Fruit fly (Drosophila melanogaster) whole organism, embryonic: ENCODE results near the gene qm.

Experiments used
- Aef1 ChIP-seq: fragments of 200-800 bp; sonication (Bioruptor generic); IDR thresholded peaks from 3 replicates; pipeline ENCODE4 v1.3.6; 2022; ENCODE audit warnings: missing biosample characterization, missing genetic modification characterization
- Atf3 ChIP-seq: fragments of 200-800 bp; sonication (Bioruptor generic); optimal IDR thresholded peaks from 3 replicates; lab custom pipeline; 2016; ENCODE audit warnings: missing biosample characterization, missing genetic modification characterization
- CG1529 ChIP-seq: fragments of 200-800 bp; sonication (Bioruptor generic); optimal IDR thresholded peaks from 3 replicates; lab custom pipeline; 2018; ENCODE audit warnings: missing biosample characterization, missing genetic modification characterization
- CG15514 ChIP-seq: fragments of 200-800 bp; sonication (Bioruptor generic); optimal IDR thresholded peaks from 3 replicates; lab custom pipeline; 2017; ENCODE audit warnings: missing biosample characterization, missing genetic modification characterization, mild to moderate bottlenecking, moderate library complexity, missing genetic modification reagents
- CG18476 ChIP-seq: fragments of 200-800 bp; sonication (Bioruptor generic); optimal IDR thresholded peaks from 2 replicates; lab custom pipeline; 2016; ENCODE audit warnings: missing biosample characterization, mild to moderate bottlenecking, missing genetic modification characterization
- CG32532 ChIP-seq: fragments of 200-800 bp; sonication (Bioruptor generic); IDR thresholded peaks from 2 replicates; pipeline ENCODE4 v1.3.6; 2022; ENCODE audit warnings: missing biosample characterization, missing genetic modification characterization
- CG34224 ChIP-seq: fragments of 200-800 bp; sonication (Bioruptor generic); IDR thresholded peaks from 3 replicates; pipeline ENCODE4 v1.3.6; 2022; ENCODE audit warnings: missing biosample characterization, missing genetic modification characterization; ENCODE audit not compliant: partially characterized antibody
- CG3847 ChIP-seq: fragments of 200-800 bp; sonication (Bioruptor generic); IDR thresholded peaks from 2 replicates; pipeline ENCODE4 v1.3.6; 2022; ENCODE audit warnings: missing biosample characterization, missing genetic modification characterization
- CG4820 ChIP-seq: fragments of 200-800 bp; sonication (Bioruptor generic); optimal IDR thresholded peaks from 3 replicates; lab custom pipeline; 2016; ENCODE audit warnings: missing biosample characterization, missing genetic modification characterization
- CG6254 ChIP-seq: fragments of 200-800 bp; sonication (Bioruptor generic); optimal IDR thresholded peaks from 3 replicates; lab custom pipeline; 2017; ENCODE audit warnings: mild to moderate bottlenecking, missing biosample characterization, missing genetic modification reagents, missing genetic modification characterization
- CG6791 ChIP-seq: fragments of 200-800 bp; sonication (Bioruptor generic); IDR thresholded peaks from 3 replicates; pipeline ENCODE4 v1.3.6; 2022; ENCODE audit warnings: missing biosample characterization, missing genetic modification characterization; ENCODE audit not compliant: partially characterized antibody
- CG7271 ChIP-seq: fragments of 200-800 bp; sonication (Bioruptor generic); optimal IDR thresholded peaks from 2 replicates; lab custom pipeline; 2018; ENCODE audit warnings: missing biosample characterization, mild to moderate bottlenecking, missing genetic modification characterization, moderate library complexity
- CG8765 ChIP-seq: fragments of 200-800 bp; sonication (Bioruptor generic); IDR thresholded peaks from 2 replicates; pipeline ENCODE4 v1.3.6; 2022; ENCODE audit warnings: missing biosample characterization, missing genetic modification characterization
- CkIIα-i1 ChIP-seq: fragments of 200-800 bp; sonication (Bioruptor generic); IDR thresholded peaks from 2 replicates; pipeline ENCODE4 v1.3.6; 2022; ENCODE audit warnings: missing biosample characterization, missing genetic modification characterization
- D19B ChIP-seq: fragments of 200-800 bp; sonication (Bioruptor generic); optimal IDR thresholded peaks from 2 replicates; lab custom pipeline; 2017; ENCODE audit warnings: missing biosample characterization, mild to moderate bottlenecking, missing genetic modification characterization
- Dfd ChIP-seq, 2 experiments: fragments of >200 bp; optimal IDR thresholded peaks; 2 replicates each; lab custom pipeline; 2017; ENCODE audit warnings: missing biosample characterization in 2 of 2, missing genetic modification characterization in 2 of 2
- Dip2 ChIP-seq: fragments of 200-800 bp; sonication (Bioruptor generic); IDR thresholded peaks from 2 replicates; pipeline ENCODE4 v1.3.6; 2022; ENCODE audit warnings: missing biosample characterization, missing genetic modification characterization
- Ets65A ChIP-seq: fragments of 200-800 bp; sonication (Bioruptor generic); peaks from one replicate; lab custom pipeline; 2016; ENCODE audit warnings: missing biosample characterization, missing genetic modification characterization
- H15 ChIP-seq: fragments of 200-800 bp; sonication (Bioruptor generic); IDR thresholded peaks from 3 replicates; pipeline ENCODE4 v1.3.6; 2022; ENCODE audit warnings: missing biosample characterization, missing genetic modification characterization
- H2.0 ChIP-seq: fragments of 200-800 bp; sonication (Bioruptor generic); IDR thresholded peaks from 2 replicates; pipeline ENCODE4 v1.3.6; 2022; ENCODE audit warnings: missing biosample characterization, missing genetic modification characterization
- HLHmδ ChIP-seq: fragments of 200-800 bp; sonication (Bioruptor generic); optimal IDR thresholded peaks from 2 replicates; lab custom pipeline; 2018; ENCODE audit warnings: missing biosample characterization, mild to moderate bottlenecking, missing genetic modification characterization, moderate library complexity
- Hr51 ChIP-seq, 2 experiments: fragments of 200-800 bp; sonication (Bioruptor generic); optimal IDR thresholded peaks; 2 replicates in 1 of 2; 3 replicates in 1 of 2; lab custom pipeline; 2016 to 2018; ENCODE audit warnings: missing biosample characterization in 2 of 2, missing genetic modification characterization in 2 of 2, mild to moderate bottlenecking in 1 of 2, moderate library complexity in 1 of 2
- Meics ChIP-seq: fragments of 200-800 bp; sonication (Bioruptor generic); optimal IDR thresholded peaks from 2 replicates; lab custom pipeline; 2017; ENCODE audit warnings: missing biosample characterization, mild to moderate bottlenecking, missing genetic modification characterization
- Myb ChIP-seq: fragments of 200-800 bp; sonication (Bioruptor generic); optimal IDR thresholded peaks from 2 replicates; lab custom pipeline; 2016; ENCODE audit warnings: missing biosample characterization, missing genetic modification characterization
- NC2α ChIP-seq: fragments of 200-800 bp; sonication (Bioruptor generic); optimal IDR thresholded peaks from 2 replicates; lab custom pipeline; 2016; ENCODE audit warnings: missing biosample characterization, missing genetic modification characterization
- NfI ChIP-seq: fragments of 200-800 bp; sonication (Bioruptor generic); optimal IDR thresholded peaks from 3 replicates; lab custom pipeline; 2018; ENCODE audit warnings: missing biosample characterization, mild to moderate bottlenecking, missing genetic modification characterization, moderate library complexity
- Ptx1 ChIP-seq: fragments of 200-800 bp; sonication (Bioruptor generic); IDR thresholded peaks from 2 replicates; pipeline ENCODE4 v1.3.6; 2022; ENCODE audit warnings: missing biosample characterization, missing genetic modification characterization
- Trl ChIP-seq, 3 experiments: fragments of >200 bp in 2 of 3; fragments of 200-800 bp in 1 of 3; sonication (Bioruptor generic) in 1 of 3; optimal IDR thresholded peaks; 2 replicates in 1 of 3; 3 replicates in 2 of 3; lab custom pipeline; 2016 to 2017; ENCODE audit warnings: missing biosample characterization in 1 of 3, missing genetic modification characterization in 1 of 3
- amos ChIP-seq: fragments of 200-800 bp; sonication (Bioruptor generic); IDR thresholded peaks from 2 replicates; pipeline ENCODE4 v1.3.6; 2022; ENCODE audit warnings: missing biosample characterization, missing genetic modification characterization; ENCODE audit not compliant: partially characterized antibody
- bbx ChIP-seq: fragments of 200-800 bp; sonication (Bioruptor generic); IDR thresholded peaks from 2 replicates; pipeline ENCODE4 v1.3.6; 2022; ENCODE audit warnings: missing biosample characterization, missing genetic modification characterization; ENCODE audit not compliant: partially characterized antibody
- corto ChIP-seq: fragments of 200-800 bp; sonication (Bioruptor generic); optimal IDR thresholded peaks from 2 replicates; lab custom pipeline; 2016; ENCODE audit warnings: missing biosample characterization, mild to moderate bottlenecking, missing genetic modification characterization, moderate library complexity
- crc ChIP-seq: fragments of 200-800 bp; sonication (Bioruptor generic); optimal IDR thresholded peaks from 2 replicates; lab custom pipeline; 2016; ENCODE audit warnings: missing biosample characterization, missing genetic modification characterization
- dati ChIP-seq: fragments of 200-800 bp; sonication (Bioruptor generic); IDR thresholded peaks from 2 replicates; pipeline ENCODE4 v1.3.6; 2022; ENCODE audit warnings: missing biosample characterization, missing genetic modification characterization
- dm ChIP-seq: fragments of 200-800 bp; sonication (Bioruptor generic); optimal IDR thresholded peaks from 3 replicates; lab custom pipeline; 2016; ENCODE audit warnings: missing biosample characterization, missing genetic modification characterization
- fd64A ChIP-seq: fragments of 200-800 bp; sonication (Bioruptor generic); optimal IDR thresholded peaks from 3 replicates; lab custom pipeline; 2018; ENCODE audit warnings: missing biosample characterization, mild to moderate bottlenecking, missing genetic modification characterization
- gfzf ChIP-seq: fragments of 200-800 bp; sonication (Bioruptor generic); optimal IDR thresholded peaks from 2 replicates; lab custom pipeline; 2016; ENCODE audit warnings: missing biosample characterization, mild to moderate bottlenecking, missing genetic modification characterization, moderate library complexity
- jumu ChIP-seq: fragments of 200-800 bp; sonication (Bioruptor generic); optimal IDR thresholded peaks from 3 replicates; lab custom pipeline; 2016; ENCODE audit warnings: missing biosample characterization, missing genetic modification characterization
- nom ChIP-seq: fragments of 200-800 bp; sonication (Bioruptor generic); optimal IDR thresholded peaks from 2 replicates; lab custom pipeline; 2017; ENCODE audit warnings: missing biosample characterization, missing genetic modification characterization, mild to moderate bottlenecking, moderate library complexity, missing genetic modification reagents
- pfk ChIP-seq: fragments of 200-800 bp; sonication (Bioruptor generic); optimal IDR thresholded peaks from 2 replicates; lab custom pipeline; 2018; ENCODE audit warnings: missing biosample characterization, mild to moderate bottlenecking, missing genetic modification characterization, moderate library complexity
- pho ChIP-seq: fragments of 200-800 bp; sonication (Bioruptor generic); optimal IDR thresholded peaks from 2 replicates; lab custom pipeline; 2016; ENCODE audit warnings: missing biosample characterization, missing genetic modification characterization
- row ChIP-seq: fragments of 200-800 bp; sonication (Bioruptor generic); IDR thresholded peaks from 3 replicates; pipeline ENCODE4 v1.3.6; 2022; ENCODE audit warnings: missing biosample characterization, missing genetic modification characterization
- sob ChIP-seq: fragments of 200-800 bp; sonication (Bioruptor generic); IDR thresholded peaks from 2 replicates; pipeline ENCODE4 v1.3.6; 2022; ENCODE audit warnings: missing biosample characterization, missing genetic modification characterization
- toy ChIP-seq: fragments of 200-800 bp; sonication (Bioruptor generic); IDR thresholded peaks from 2 replicates; pipeline ENCODE4 v1.3.6; 2022; ENCODE audit warnings: missing biosample characterization, missing genetic modification characterization
- vnd ChIP-seq: fragments of 200-800 bp; sonication (Bioruptor generic); IDR thresholded peaks from 3 replicates; pipeline ENCODE4 v1.3.6; 2022; ENCODE audit warnings: missing biosample characterization, missing genetic modification characterization; ENCODE audit not compliant: partially characterized antibody
- zen2 ChIP-seq: fragments of 200-800 bp; sonication (Bioruptor generic); IDR thresholded peaks from 3 replicates; pipeline ENCODE4 v1.3.6; 2022; ENCODE audit warnings: missing biosample characterization, missing genetic modification characterization; ENCODE audit not compliant: partially characterized antibody
- zf30C ChIP-seq: fragments of 200-800 bp; sonication (Bioruptor generic); optimal IDR thresholded peaks from 3 replicates; lab custom pipeline; 2018; ENCODE audit warnings: missing biosample characterization, mild to moderate bottlenecking, missing genetic modification characterization

qm gene

DNA sequence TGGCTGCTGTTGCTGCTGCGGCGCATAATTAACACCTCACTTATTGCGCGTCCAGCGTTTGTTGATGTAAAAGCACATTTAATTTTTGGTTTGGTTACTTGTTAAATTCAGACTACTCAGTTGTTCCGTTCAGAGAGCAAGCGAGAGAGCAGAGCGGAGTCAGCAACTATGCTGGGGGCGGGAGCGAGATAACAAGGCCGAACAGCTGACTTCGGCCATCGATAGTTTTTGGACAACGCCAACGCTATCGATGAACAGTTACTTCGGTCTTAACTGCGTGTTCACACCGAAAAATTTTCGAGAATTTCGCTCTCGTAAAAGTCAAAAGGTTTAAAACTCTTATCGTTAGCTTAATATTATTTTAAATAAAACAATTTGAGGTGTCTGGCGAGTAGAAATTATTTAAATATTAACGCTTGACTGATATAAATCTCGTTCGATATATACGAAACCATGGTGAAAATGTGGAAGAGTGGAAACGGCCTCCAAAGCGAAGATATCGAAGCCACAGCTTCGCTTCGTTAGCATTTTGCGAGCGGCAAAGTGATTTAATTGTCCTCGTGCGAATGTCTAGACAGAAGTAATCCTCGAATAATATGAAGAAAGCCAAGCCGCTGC is 33.4 kb downstream of the qm start, which contains the start of the genes SMSr and smid (continued):
- TF ChIP-seq toy (GFP tag; lab: Robert Waterston, UW): no peak
- TF ChIP-seq NfI (GFP tag; lab: Kevin White, UChicago): peak; percentile 58
- peak; percentile 83 for TF ChIP-seq bbx (GFP tag; lab: Robert Waterston, UW)
- TF ChIP-seq gfzf (GFP tag; lab: Kevin White, UChicago): peak; percentile 12
- TF ChIP-seq D19B (GFP tag; lab: Kevin White, UChicago): peak; percentile 6
- TF ChIP-seq pfk (GFP tag; lab: Kevin White, UChicago): peak; percentile 26
- peak; percentile 9 for TF ChIP-seq CG7271 (tag; lab: Kevin White, UChicago)
- no peak for TF ChIP-seq Dip2 (GFP tag; lab: Robert Waterston, UW)
- TF ChIP-seq Meics (GFP tag; lab: Kevin White, UChicago): peak; percentile 55
- TF ChIP-seq CG4820 (GFP tag; lab: Kevin White, UChicago): peak; percentile 46
- TF ChIP-seq H2.0 (GFP tag; lab: Robert Waterston, UW): peak; percentile 32; the same call in 1 of the 2 replicates
- peak; percentile 61 for TF ChIP-seq pho
- peak in 1 of 2 experiments; percentile 52 for TF ChIP-seq Dfd (GFP tag; optimal IDR thresholded peaks at IDR 0.05; lab: Kevin White, UChicago)
- TF ChIP-seq corto (GFP tag; lab: Kevin White, UChicago): peak; percentile 34
- TF ChIP-seq nom (GFP tag; lab: Kevin White, UChicago): peak; percentile 38
- no peak for TF ChIP-seq dati (GFP tag; lab: Robert Waterston, UW)
- 0 out of 3 replicates have a peak, but pooled peaks have one; percentile 46 for TF ChIP-seq H15 (GFP tag; lab: Robert Waterston, UW)
- peak; percentile 57 for TF ChIP-seq CG1529 (GFP tag; lab: Kevin White, UChicago)
- no peak for TF ChIP-seq CG6254 (GFP tag; lab: Kevin White, UChicago)
- TF ChIP-seq fd64A (GFP tag; lab: Kevin White, UChicago): no peak
- peak; percentile 6 for TF ChIP-seq CG18476
- peak; percentile 71 for TF ChIP-seq CG34224 (GFP tag; lab: Robert Waterston, UW)
- peak; percentile 82 to 88 for TF ChIP-seq Trl (optimal IDR thresholded peaks at IDR 0.05; lab: Kevin White, UChicago)
- TF ChIP-seq Trl (GFP tag; optimal IDR thresholded peaks at IDR 0.05; lab: Kevin White, UChicago): peak; percentile 43
- TF ChIP-seq CkIIα-i1 (GFP tag; lab: Robert Waterston, UW): no peak
- peak; percentile 49 for TF ChIP-seq dm (GFP tag; lab: Kevin White, UChicago)
- TF ChIP-seq HLHmδ (GFP tag; lab: Kevin White, UChicago): peak; percentile 4
- peak; percentile 20 for TF ChIP-seq Atf3
- peak; percentile 62 for TF ChIP-seq CG15514 (GFP tag; lab: Kevin White, UChicago)
- peak; percentile 82 for TF ChIP-seq amos (GFP tag; lab: Robert Waterston, UW)
- peak; percentile 51 for TF ChIP-seq jumu
- TF ChIP-seq CG32532 (GFP tag; lab: Robert Waterston, UW): peak; percentile 70
- TF ChIP-seq CG8765 (GFP tag; lab: Robert Waterston, UW): peak; percentile 52; the same call in 1 of the 2 replicates
- TF ChIP-seq CG6791 (GFP tag; lab: Robert Waterston, UW): peak; percentile 75
- no peak for TF ChIP-seq NC2α
- peak; percentile 15 for TF ChIP-seq crc
- peak; percentile 92 for TF ChIP-seq row (GFP tag; lab: Robert Waterston, UW)
- peak; percentile 47; the same call in 1 of the 2 replicates for TF ChIP-seq CG3847 (GFP tag; lab: Robert Waterston, UW)
- TF ChIP-seq Ptx1 (GFP tag; lab: Robert Waterston, UW): peak; percentile 71
- TF ChIP-seq Myb: peak; percentile 24
- peak; percentile 91 for TF ChIP-seq vnd (GFP tag; lab: Robert Waterston, UW)
- peak; percentile 66 for TF ChIP-seq Aef1 (GFP tag; lab: Robert Waterston, UW)
- peak; percentile 96 for TF ChIP-seq Ets65A (GFP tag; lab: Kevin White, UChicago)
- no peak for TF ChIP-seq zf30C (GFP tag; lab: Kevin White, UChicago)
- peak; percentile 52 for TF ChIP-seq sob (GFP tag; lab: Robert Waterston, UW)
- peak; percentile 39 to 63 for TF ChIP-seq Hr51 (GFP tag; optimal IDR thresholded peaks at IDR 0.05; lab: Kevin White, UChicago)
- peak; percentile 53; the same call in 2 of the 3 replicates for TF ChIP-seq zen2
